ENCODE assay signal across 5 fruit fly cellular contexts in the genomic region with DNA sequence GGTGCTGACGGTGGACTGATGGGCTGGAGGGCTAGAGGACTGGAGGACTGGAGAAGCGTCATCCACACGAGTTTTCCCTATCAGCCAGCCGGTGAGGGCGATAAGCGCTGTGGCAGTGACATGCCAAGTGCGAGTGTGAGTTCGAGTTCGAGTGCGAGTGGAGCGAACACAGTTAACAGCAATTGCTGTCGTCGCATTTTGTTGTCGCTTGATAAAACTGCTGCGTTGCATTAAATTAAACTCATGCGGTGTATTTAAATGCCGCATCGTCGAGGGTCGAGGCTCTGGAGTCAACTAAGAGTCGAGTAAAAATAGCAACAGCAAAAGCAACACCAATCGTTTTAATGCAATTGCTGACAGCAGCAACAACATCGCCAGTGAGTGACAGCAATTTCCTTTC.
A peak's percentile ranks its signal among the peaks of the same experiment; 100 is the strongest.
TF ChIP-seq lines count a peak whose summit lies in the region.

No protein-coding gene starts in this region.

- TF ChIP-seq CTCF in whole organism, embryonic (GFP tag; optimal IDR thresholded peaks at IDR 0.05; lab: Kevin White, UChicago), result no peak

TF ChIP-seq in whole organism, adult, 20 proteins besides CTCF, POLR2A, EP300 and RAD21:
- TF ChIP-seq cnc (optimal IDR thresholded peaks at IDR 0.05; lab: Kevin White, UChicago), result no peak
- TF ChIP-seq Mnt (GFP tag; optimal IDR thresholded peaks at IDR 0.05; lab: Kevin White, UChicago), result no peak
- TF ChIP-seq ovo (GFP tag; optimal IDR thresholded peaks at IDR 0.05; lab: Kevin White, UChicago), result no peak
- TF ChIP-seq kay (GFP tag; lab: Kevin White, UChicago; ENCODE audit: borderline replicate concordance), result peak; percentile 65
- no peak for TF ChIP-seq Crg-1 (GFP tag; optimal IDR thresholded peaks at IDR 0.05; lab: Kevin White, UChicago)
- TF ChIP-seq CG5204 (GFP tag; optimal IDR thresholded peaks at IDR 0.05; lab: Kevin White, UChicago), result no peak
- TF ChIP-seq bab1 (GFP tag; optimal IDR thresholded peaks at IDR 0.05; lab: Kevin White, UChicago), result no peak
- TF ChIP-seq CG14711 (tag; optimal IDR thresholded peaks at IDR 0.05; lab: Kevin White, UChicago), result no peak
- peak; percentile 21 for TF ChIP-seq cic (GFP tag; optimal IDR thresholded peaks at IDR 0.05; lab: Kevin White, UChicago)
- TF ChIP-seq CG11617 (GFP tag; optimal IDR thresholded peaks at IDR 0.05; lab: Kevin White, UChicago), result no peak
- no peak for TF ChIP-seq CG12768 (GFP tag; optimal IDR thresholded peaks at IDR 0.05; lab: Kevin White, UChicago)
- no peak for TF ChIP-seq Hr96 (GFP tag; optimal IDR thresholded peaks at IDR 0.05; lab: Kevin White, UChicago)
- TF ChIP-seq Clk (GFP tag; optimal IDR thresholded peaks at IDR 0.05; lab: Kevin White, UChicago), result no peak
- peak; percentile 97 for TF ChIP-seq tj (GFP tag; optimal IDR thresholded peaks at IDR 0.05; lab: Kevin White, UChicago)
- TF ChIP-seq toe (GFP tag; optimal IDR thresholded peaks at IDR 0.05; lab: Kevin White, UChicago), result no peak

TF ChIP-seq in whole organism, embryonic, 481 proteins besides CTCF, POLR2A, EP300 and RAD21:
- TF ChIP-seq CG5180 (GFP tag; optimal IDR thresholded peaks at IDR 0.05; lab: Kevin White, UChicago) (peak; percentile 38), CG3995 (GFP tag; optimal IDR thresholded peaks at IDR 0.05; lab: Kevin White, UChicago) (no peak), chinmo (GFP tag; IDR thresholded peaks at IDR 0.05; lab: Robert Waterston, UW; ENCODE audit: partially characterized antibody) (0 out of 4 replicates have a peak, but pooled peaks have one; percentile 11), Nf-YB (GFP tag; optimal IDR thresholded peaks at IDR 0.05; lab: Kevin White, UChicago) (no peak)
TF ChIP-seq in whole organism, embryonic: peak in this region for 2.

TF ChIP-seq in whole organism, prepupa, 60 proteins besides CTCF, POLR2A, EP300 and RAD21:
- no peak for TF ChIP-seq lz (GFP tag; optimal IDR thresholded peaks at IDR 0.05; lab: Kevin White, UChicago)
- TF ChIP-seq Sox15 (GFP tag; optimal IDR thresholded peaks at IDR 0.05; lab: Kevin White, UChicago), result no peak
- no peak for TF ChIP-seq Met (GFP tag; optimal IDR thresholded peaks at IDR 0.05; lab: Kevin White, UChicago)
- peak; percentile 45 for TF ChIP-seq Eip78C (GFP tag; lab: Kevin White, UChicago)
- no peak for TF ChIP-seq Hr4 (GFP tag; optimal IDR thresholded peaks at IDR 0.05; lab: Kevin White, UChicago)
- TF ChIP-seq CG1621 (tag; optimal IDR thresholded peaks at IDR 0.05; lab: Kevin White, UChicago), result no peak
- TF ChIP-seq dac (GFP tag; optimal IDR thresholded peaks at IDR 0.05; lab: Kevin White, UChicago), result no peak
- TF ChIP-seq vri (GFP tag; optimal IDR thresholded peaks at IDR 0.05; lab: Kevin White, UChicago), result peak; percentile 35
- TF ChIP-seq CG16779 (tag; optimal IDR thresholded peaks at IDR 0.05; lab: Kevin White, UChicago), result no peak
- no peak for TF ChIP-seq CG3919 (GFP tag; optimal IDR thresholded peaks at IDR 0.05; lab: Kevin White, UChicago)
- peak; percentile 85 for TF ChIP-seq svp (GFP tag; lab: Kevin White, UChicago)
- TF ChIP-seq dsx (GFP tag; optimal IDR thresholded peaks at IDR 0.05; lab: Kevin White, UChicago; ENCODE audit: poor library complexity, severe bottlenecking), result peak; percentile 6

TF ChIP-seq in whole organism, pupa, 21 proteins besides CTCF, POLR2A, EP300 and RAD21:
- TF ChIP-seq EcR (GFP tag; optimal IDR thresholded peaks at IDR 0.05; lab: Kevin White, UChicago), result peak; percentile 62
- no peak for TF ChIP-seq CG32121 (GFP tag; IDR thresholded peaks at IDR 0.05; lab: Robert Waterston, UW)

TF ChIP-seq in whole organism, wandering third instar larva, 38 proteins besides CTCF, POLR2A, EP300 and RAD21:
- no peak for TF ChIP-seq usp (GFP tag; optimal IDR thresholded peaks at IDR 0.05; lab: Kevin White, UChicago)
- TF ChIP-seq Dfd (GFP tag; optimal IDR thresholded peaks at IDR 0.05; lab: Kevin White, UChicago), result no peak
- TF ChIP-seq h (GFP tag; optimal IDR thresholded peaks at IDR 0.05; lab: Kevin White, UChicago), result peak; percentile 15
